Fruit fly (Drosophila melanogaster): ENCODE data around the gene TbCMF46.

Gene TbCMF46

DNA sequence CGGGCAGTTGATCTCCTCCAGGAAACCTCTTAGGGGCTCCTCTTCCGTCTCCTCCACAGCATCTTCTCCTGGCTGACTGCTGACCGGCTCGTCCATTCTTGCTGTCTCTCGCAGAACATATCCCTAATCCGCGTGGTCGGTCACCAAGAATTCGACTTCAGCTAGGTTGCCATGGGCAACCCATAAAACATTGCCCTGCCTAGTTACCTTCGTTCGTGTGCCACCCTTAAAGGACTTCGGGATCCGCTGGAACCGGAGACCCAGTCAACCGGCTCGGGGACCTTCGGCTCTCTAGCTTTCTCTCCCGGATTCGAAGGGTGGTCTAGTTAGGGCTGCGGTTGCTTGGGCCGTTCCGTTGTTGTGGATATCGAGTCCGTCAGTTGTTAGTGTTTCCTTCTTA, at the start of gene TbCMF46, which contains the start of gene CG42366:
Gene TbCMF46, minus strand, starts transcription at position 101 of the 400 bp plus-strand sequence.
Gene CG42366, plus strand, starts transcription at position 397 of the 400 bp plus-strand sequence.
- TF ChIP-seq CTCF (optimal IDR thresholded peaks at IDR 0.05) (no peak), CG8478 (optimal IDR thresholded peaks at IDR 0.05) (no peak)

DNA sequence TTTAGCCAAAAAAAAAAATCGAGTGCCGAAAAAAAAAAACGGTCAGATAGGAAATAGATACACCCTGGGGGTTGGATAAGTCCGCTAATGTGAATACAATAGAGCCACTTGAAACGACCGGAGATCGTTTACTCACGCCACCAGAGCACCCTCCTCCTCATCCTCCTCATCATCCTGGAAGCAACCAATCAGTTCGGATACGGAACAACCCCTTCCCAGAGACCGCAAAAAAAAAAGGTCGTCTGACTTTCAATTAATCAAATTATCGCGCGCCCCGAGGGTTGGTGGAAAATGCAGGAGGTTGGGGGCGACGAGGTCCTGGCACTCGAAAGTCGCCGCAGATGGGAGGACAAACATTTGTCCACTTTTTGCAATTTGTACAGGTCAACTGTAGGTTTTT, 48.0 kb upstream of the TbCMF46 start:
- TF ChIP-seq CTCF (optimal IDR thresholded peaks at IDR 0.05) (no peak), CG8478 (optimal IDR thresholded peaks at IDR 0.05) (no peak)

DNA sequence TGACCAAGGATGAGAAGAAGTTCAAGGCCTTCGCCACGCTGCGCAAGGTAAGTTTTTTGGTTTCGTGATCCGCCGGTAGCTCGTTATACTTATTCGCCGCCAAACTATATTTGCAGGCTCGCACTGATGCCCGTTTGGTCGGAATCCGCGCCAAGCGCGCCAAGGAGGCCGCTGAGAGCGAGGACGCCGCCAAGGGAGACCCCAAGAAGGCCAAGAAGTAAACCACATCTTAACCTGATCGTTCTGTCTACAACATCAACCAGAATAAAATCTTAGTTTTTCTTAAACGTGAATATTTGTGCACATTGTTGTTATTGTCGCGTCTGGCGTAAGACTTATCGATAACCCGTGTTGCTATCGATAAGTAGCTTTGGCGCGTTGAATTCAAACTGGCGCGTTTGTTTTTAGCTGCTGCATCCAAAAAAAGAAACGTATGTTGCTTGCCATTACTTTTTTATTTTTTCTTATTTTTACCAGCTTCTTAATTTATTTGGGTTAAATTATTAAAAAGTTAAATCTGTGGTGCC, 43.6 kb upstream of the TbCMF46 start:
- TF ChIP-seq CTCF (optimal IDR thresholded peaks at IDR 0.05), result no peak
- no peak for TF ChIP-seq CG8478 (optimal IDR thresholded peaks at IDR 0.05)

DNA sequence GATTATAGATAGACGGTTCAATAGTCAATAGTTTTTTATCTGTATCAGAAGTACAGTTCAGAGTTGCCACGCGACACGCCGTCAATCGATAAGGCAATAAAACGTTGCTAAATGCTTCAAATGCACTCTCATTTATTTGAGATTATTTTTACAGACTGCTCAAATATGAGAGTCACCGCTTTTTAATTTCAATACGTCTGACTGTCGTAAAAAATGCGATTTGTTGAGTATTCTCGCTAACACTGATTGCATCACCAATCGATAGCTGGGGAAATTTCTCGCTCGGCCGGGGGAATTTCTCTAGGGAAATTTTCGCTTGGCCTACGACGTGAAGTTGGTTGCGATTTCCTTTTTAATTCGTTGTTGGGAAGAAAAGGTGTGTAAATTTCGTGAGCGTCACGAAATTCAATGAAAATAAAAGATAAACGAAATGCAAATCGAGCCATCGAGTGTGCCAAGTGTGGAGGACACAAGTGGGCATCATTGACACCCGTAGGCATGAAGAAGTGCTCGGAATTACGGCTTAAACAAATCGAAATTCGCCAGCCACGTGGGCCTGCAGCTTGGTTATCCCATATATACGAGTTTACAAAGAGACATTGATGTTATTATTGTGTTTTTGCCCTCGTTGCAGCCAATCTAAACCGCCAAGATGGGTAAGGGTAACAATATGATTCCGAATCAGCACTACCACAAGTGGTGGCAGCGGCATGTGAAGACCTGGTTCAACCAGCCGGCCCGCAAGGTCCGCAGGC, 42.5 kb upstream of the TbCMF46 start, which contains the start of the genes Dref and RpL13:
Gene Dref, minus strand, starts transcription at position 247 of the 755 bp plus-strand sequence.
Gene RpL13, plus strand, starts transcription at position 331 of the 755 bp plus-strand sequence.
- TF ChIP-seq CTCF (optimal IDR thresholded peaks at IDR 0.05) (no peak), CG8478 (optimal IDR thresholded peaks at IDR 0.05) (no peak)

DNA sequence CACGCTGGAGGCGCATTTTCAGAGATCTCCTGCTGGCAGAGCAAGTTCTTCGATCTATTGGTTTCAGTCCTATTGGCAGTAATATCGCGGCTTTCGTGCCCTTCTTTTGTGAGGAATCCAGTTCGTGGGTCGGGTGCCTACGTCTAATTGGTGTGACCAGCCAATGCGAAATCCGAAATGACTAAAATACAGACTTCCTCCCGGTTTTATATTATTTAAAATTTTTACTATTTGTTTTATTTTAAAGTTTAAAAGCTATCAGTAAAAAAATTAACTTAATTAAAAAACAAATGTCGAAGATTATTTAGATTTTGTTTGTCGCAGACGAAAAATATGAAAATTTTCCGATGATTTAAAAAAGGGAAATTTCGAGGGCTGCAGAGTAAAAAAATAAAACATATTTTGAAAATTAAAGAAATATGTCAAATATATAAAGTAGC, 39.0 kb upstream of the TbCMF46 start, which contains the start of gene CG5850:
Gene CG5850, minus strand, starts transcription at position 347 of the 440 bp plus-strand sequence.
- no peak for TF ChIP-seq CTCF (optimal IDR thresholded peaks at IDR 0.05)
- TF ChIP-seq CG8478 (optimal IDR thresholded peaks at IDR 0.05), result no peak

DNA sequence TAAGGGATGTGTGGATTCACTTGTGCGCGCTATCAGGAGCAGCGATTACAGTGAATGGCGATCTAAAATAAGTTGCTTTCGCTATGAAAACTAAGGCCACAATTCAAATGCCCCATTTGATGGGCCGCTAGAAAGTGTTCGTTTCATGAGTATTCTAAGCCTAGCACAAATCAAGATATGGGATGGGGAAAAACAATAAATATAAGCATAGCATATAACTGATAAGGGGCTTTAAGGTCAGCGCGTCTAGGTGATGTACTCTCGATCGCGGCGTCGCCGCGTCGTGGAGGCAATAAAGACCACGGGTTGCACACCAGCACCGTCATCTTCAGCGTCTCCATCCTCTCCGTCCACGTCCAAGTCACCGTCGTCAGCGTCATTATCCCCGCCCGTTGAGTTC, 36.1 kb upstream of the TbCMF46 start:
- TF ChIP-seq CG8478 (optimal IDR thresholded peaks at IDR 0.05), result no peak
- TF ChIP-seq CTCF (optimal IDR thresholded peaks at IDR 0.05), result no peak

DNA sequence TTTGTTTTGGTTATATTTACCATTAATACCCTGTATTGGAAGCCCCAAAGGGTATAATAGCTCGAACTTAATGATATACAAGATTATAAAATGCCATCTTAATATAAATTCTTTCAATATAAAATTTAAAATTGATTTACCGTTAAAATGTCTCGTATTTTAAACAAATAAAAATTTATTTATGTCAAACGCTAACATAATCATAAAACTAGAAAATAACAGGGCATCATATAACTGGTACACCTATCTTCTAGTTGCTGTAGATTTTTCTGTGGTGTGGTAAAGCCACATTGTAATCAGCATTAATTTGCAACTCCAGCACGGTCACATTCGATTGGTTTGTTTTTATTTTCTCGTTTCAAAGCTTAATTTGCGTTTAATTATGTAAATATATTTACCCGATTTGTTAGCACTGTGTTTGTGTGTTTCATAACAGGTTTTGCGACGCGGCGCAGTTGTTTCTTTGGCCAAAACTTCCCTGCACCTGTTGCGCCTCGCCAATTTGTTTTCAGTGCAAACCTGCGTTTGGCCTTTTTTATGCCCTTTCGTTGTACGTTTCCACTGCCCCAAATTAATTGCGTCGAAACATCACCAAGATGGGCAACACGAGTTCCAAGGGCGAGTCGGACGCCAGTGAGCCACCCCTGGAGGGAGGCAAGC, 32.5 kb upstream of the TbCMF46 start, which contains the start of the genes CG4658 and CG5846:
Gene CG4658, plus strand, starts transcription at position 140 of the 660 bp plus-strand sequence.
Gene CG5846, minus strand, starts transcription at position 245 of the 660 bp plus-strand sequence.
- TF ChIP-seq CTCF (optimal IDR thresholded peaks at IDR 0.05) (no peak), CG8478 (optimal IDR thresholded peaks at IDR 0.05) (no peak)

DNA sequence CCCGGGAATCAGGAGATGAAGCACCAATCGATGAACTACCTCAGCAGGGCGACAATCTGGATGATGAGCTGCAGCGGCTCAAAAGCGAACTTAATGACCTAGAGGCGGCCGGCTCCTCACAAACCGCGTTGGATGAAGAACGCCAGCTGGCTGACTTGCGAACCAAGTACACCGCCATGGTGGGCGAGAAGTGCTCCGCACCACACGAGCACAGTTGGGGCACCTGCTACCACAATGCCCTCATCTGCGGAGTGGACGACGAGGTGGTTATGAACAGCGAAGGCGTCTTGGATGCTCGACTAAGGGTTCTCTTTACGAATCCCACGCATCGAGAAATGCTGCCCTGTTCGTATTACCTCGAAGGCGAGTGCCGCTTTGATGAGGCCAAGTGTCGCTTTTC, 30.0 kb upstream of the TbCMF46 start:
- TF ChIP-seq CTCF (optimal IDR thresholded peaks at IDR 0.05) (no peak), CG8478 (optimal IDR thresholded peaks at IDR 0.05) (no peak)

DNA sequence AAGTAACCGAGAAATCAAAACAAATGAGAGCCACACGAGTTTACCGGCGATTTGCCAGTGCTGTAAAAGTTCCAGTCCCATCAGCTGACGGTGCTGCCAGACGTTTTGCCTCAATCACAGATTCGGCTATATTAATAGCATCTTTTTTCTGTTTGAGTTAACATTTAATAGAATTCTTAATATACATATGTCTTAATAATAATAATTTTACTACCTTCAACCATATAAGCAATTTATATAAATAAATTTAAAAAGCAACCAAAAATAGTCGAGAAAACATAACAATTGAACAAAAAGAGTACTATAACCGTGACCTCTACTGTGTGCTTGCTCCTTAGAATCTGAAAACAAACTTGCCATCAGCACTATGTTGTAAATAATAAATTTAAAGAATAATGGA, 29.5 kb upstream of the TbCMF46 start, which contains the start of the genes CG13126 and CG4709:
Gene CG13126, minus strand, starts transcription at position 63 of the 400 bp plus-strand sequence.
Gene CG4709, plus strand, starts transcription at position 207 of the 400 bp plus-strand sequence.
- TF ChIP-seq CG8478 (optimal IDR thresholded peaks at IDR 0.05) (no peak), CTCF (optimal IDR thresholded peaks at IDR 0.05) (no peak)

DNA sequence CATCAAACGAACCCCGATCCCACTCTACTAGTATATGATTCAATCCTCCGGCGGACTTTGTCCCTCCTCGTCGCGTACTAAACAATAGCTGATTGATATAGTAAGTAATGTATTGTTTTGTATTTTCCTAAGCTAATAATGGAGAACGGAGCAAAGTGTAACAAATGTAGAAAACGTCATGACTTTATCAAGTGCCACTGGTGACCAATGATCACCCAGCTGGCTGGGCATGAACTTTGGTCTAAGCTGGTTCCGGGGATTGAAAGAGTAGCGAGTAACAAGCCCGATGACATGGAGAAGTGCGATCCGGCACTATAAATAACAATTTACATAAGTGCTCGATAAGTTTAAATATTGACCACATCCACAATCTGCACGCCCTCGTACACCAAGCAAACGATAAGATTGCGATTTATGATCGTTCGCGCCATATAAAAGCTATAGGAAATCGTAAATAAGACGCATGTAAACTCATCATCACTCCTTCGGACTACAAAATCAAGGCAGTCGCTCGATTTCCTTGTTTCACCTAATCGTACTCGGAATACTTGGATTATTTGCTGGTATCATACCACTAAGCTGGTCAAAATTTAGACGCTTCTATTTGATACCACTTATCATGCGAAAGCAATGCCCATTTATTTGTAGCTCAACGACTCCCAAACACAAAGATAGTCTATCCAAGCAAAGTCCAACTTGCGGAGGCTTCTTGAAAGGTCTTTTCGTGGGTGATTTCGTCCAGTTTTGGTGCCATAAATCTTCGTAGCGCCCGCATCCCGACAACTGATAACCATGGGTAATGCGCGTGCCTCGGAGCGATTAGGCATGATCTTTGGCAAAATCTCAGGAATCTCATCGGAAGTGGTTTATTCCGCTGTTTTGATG, 24.8 kb upstream of the TbCMF46 start:
- no peak for TF ChIP-seq CTCF (optimal IDR thresholded peaks at IDR 0.05)
- no peak for TF ChIP-seq CG8478 (optimal IDR thresholded peaks at IDR 0.05)

DNA sequence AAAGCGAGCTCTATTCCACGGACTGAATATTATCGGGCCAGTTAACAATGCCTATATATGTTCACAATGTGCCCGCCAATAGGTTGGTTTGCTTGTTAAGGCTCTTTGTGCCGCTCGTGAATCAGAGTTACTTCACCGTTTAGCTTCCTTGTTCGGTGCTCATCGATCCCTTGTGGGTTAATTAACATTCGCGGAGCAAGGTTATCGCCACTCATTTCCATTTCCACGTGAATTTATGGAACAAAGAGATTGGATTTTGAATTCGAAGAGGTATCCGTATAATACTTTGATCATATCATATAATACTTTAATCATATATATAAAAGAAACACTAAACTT, 23.8 kb upstream of the TbCMF46 start:
- TF ChIP-seq CG8478 (optimal IDR thresholded peaks at IDR 0.05) (no peak), CTCF (optimal IDR thresholded peaks at IDR 0.05) (no peak)

DNA sequence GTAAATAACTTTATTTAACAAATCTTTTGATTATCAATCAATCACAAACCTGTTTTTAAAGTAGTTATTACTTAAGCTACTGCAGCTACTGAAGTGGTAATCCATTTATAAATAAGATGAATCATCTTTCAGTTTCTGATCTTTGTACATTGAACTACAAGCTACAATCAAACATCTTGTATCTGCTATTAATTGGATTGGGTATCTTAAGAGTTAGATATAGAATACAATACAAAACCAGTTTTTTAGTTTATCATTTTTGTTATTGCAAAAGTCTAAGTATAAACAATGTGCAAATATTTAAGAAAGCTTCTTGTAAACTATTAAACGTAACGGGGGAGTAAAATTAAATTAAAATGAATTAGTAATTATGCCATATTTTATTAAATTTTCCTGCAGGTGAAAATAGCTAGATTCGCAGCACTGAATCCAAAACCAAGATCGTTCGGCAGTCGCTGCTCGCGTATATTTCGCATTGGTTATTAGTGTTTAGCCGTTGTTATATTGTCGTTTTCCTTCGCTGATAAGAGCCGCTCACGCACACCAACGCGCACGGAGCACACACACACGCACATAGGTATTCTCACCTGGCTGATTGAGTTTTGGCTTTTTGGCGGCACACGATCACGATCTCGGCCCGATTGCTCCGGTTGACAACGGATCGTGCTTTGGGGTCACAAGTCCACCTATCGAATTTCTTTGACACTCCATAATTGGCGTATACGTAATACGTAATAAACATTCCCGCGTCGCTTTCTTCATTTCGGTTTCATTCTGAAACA, 23.3 kb upstream of the TbCMF46 start:
- TF ChIP-seq CTCF (optimal IDR thresholded peaks at IDR 0.05) (no peak), CG8478 (optimal IDR thresholded peaks at IDR 0.05) (no peak)

DNA sequence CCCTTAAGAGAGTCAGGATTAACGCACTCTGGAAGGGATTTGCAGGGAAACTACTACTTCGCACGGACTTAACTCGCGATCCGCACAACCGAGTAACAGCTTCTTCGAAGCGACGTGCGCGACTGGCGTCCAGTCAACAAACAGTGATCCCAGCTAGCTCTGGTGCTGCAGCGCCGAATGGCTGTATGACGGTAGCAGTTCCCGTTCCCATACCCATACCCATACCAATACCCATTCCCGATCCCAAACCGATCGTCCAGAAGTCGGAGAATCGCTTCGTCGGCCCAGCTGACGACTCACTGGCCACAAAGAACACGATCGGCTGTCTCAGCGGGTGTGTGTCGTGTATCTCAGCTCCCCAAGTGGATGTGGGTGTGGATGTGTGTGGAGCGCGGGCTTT, 22.6 kb upstream of the TbCMF46 start, which contains the start of gene CG5853:
Gene CG5853, minus strand, starts transcription at position 384 of the 400 bp plus-strand sequence.
- TF ChIP-seq CTCF (optimal IDR thresholded peaks at IDR 0.05) (no peak), CG8478 (optimal IDR thresholded peaks at IDR 0.05) (no peak)

DNA sequence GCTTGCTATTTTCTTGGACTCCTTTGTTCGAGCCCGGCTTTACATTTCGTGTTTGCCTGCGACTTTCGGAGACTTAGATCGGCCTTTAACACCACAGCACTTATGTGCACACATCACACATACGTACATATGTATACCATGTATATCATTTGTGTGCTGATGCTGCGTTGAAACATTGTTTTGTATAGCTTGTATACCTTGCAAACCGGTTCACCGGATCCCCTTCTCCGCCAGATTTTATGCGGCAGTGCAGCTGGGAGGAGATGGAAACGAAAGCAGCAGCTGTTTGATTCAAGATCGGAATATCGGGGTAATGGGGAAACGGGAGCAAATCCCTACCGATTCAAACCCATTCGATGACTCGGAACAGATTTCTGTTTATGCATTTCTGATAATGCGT, 21.4 kb upstream of the TbCMF46 start:
- TF ChIP-seq CG8478 (optimal IDR thresholded peaks at IDR 0.05) (no peak), CTCF (optimal IDR thresholded peaks at IDR 0.05) (no peak)

Data from S2 (cell line).